Fruit fly (Drosophila melanogaster) whole organism, embryonic: Measurements from ENCODE around the gene Sema5c.
A peak's percentile ranks its signal among the peaks of the same experiment; 100 is the strongest.

Source experiments
- Adf1 ChIP-seq: fragments of 200-800 bp; sonication (Bioruptor generic); IDR thresholded peaks from 2 replicates; pipeline ENCODE4 v1.3.6; 2022; ENCODE audit warnings: missing biosample characterization, missing genetic modification characterization
- Antp ChIP-seq: fragments of 200-800 bp; sonication (Bioruptor generic); optimal IDR thresholded peaks from 3 replicates; lab custom pipeline; 2016; ENCODE audit warnings: missing biosample characterization, missing genetic modification characterization
- CG11247 ChIP-seq: fragments of 200-800 bp; sonication (Bioruptor generic); IDR thresholded peaks from 2 replicates; pipeline ENCODE4 v1.3.6; 2022; ENCODE audit warnings: missing biosample characterization, missing genetic modification characterization
- CG11695 ChIP-seq: fragments of 200-800 bp; sonication (Bioruptor generic); IDR thresholded peaks from 3 replicates; pipeline ENCODE4 v1.3.6; 2022; ENCODE audit warnings: missing biosample characterization, missing genetic modification characterization
- CG12104 ChIP-seq: fragments of 200-800 bp; sonication (Bioruptor generic); optimal IDR thresholded peaks from 3 replicates; lab custom pipeline; 2016; ENCODE audit warnings: missing biosample characterization, missing genetic modification characterization
- CG12769 ChIP-seq: fragments of 200-800 bp; sonication (Bioruptor generic); optimal IDR thresholded peaks from 2 replicates; lab custom pipeline; 2019; ENCODE audit warnings: missing biosample characterization, mild to moderate bottlenecking, missing genetic modification characterization, moderate library complexity
- CG15073 ChIP-seq: fragments of 200-800 bp; sonication (Bioruptor generic); optimal IDR thresholded peaks from 2 replicates; lab custom pipeline; 2016; ENCODE audit warnings: missing biosample characterization, missing genetic modification characterization
- CG17829 ChIP-seq: fragments of 200-800 bp; optimal IDR thresholded peaks from 2 replicates; lab custom pipeline; 2019; ENCODE audit warnings: missing biosample characterization, mild to moderate bottlenecking, missing genetic modification characterization, moderate library complexity
- CG1792 ChIP-seq: fragments of 200-800 bp; sonication (Bioruptor generic); optimal IDR thresholded peaks from 2 replicates; lab custom pipeline; 2016; ENCODE audit warnings: missing biosample characterization, missing genetic modification characterization
- CG18599 ChIP-seq: fragments of 200-800 bp; sonication (Bioruptor generic); optimal IDR thresholded peaks from 3 replicates; lab custom pipeline; 2017; ENCODE audit warnings: missing biosample characterization, missing genetic modification characterization, mild to moderate bottlenecking, moderate library complexity, missing genetic modification reagents
- CG18764 ChIP-seq: fragments of 200-800 bp; sonication (Bioruptor generic); optimal IDR thresholded peaks from 3 replicates; lab custom pipeline; 2016; ENCODE audit warnings: missing biosample characterization, missing genetic modification characterization
- CG2120 ChIP-seq: fragments of 200-800 bp; sonication (Bioruptor generic); optimal IDR thresholded peaks from 3 replicates; lab custom pipeline; 2016; ENCODE audit warnings: missing biosample characterization, missing genetic modification characterization
- CG2875 ChIP-seq: fragments of 200-800 bp; sonication (Bioruptor generic); optimal IDR thresholded peaks from 2 replicates; lab custom pipeline; 2017; ENCODE audit warnings: missing biosample characterization, mild to moderate bottlenecking, missing genetic modification characterization, missing genetic modification reagents
- CG33557 ChIP-seq: fragments of 200-800 bp; sonication (Bioruptor generic); optimal IDR thresholded peaks from 2 replicates; lab custom pipeline; 2019; ENCODE audit warnings: missing biosample characterization, mild to moderate bottlenecking, missing genetic modification characterization, moderate library complexity
- CG34224 ChIP-seq: fragments of 200-800 bp; sonication (Bioruptor generic); IDR thresholded peaks from 3 replicates; pipeline ENCODE4 v1.3.6; 2022; ENCODE audit warnings: missing biosample characterization, missing genetic modification characterization; ENCODE audit not compliant: partially characterized antibody
- CG3726 ChIP-seq: fragments of 200-800 bp; sonication (Bioruptor generic); IDR thresholded peaks from 3 replicates; pipeline ENCODE4, ENCODE4 v1.3.6; 2022; ENCODE audit warnings: missing biosample characterization, missing genetic modification characterization
- CG7987 ChIP-seq: fragments of 200-800 bp; sonication (Bioruptor generic); optimal IDR thresholded peaks from 2 replicates; lab custom pipeline; 2018; ENCODE audit warnings: missing biosample characterization, mild to moderate bottlenecking, missing genetic modification characterization, moderate library complexity
- CTCF ChIP-seq: fragments of 200-800 bp; sonication (Bioruptor generic); optimal IDR thresholded peaks from 2 replicates; lab custom pipeline; 2017; ENCODE audit warnings: missing biosample characterization, mild to moderate bottlenecking, missing genetic modification characterization, moderate library complexity
- Dll ChIP-seq: fragments of 200-800 bp; sonication (Bioruptor generic); IDR thresholded peaks from 4 replicates; pipeline ENCODE4 v1.3.6; 2022; ENCODE audit warnings: missing biosample characterization, missing genetic modification characterization; ENCODE audit not compliant: partially characterized antibody
- Hr39 ChIP-seq: fragments of >200 bp; optimal IDR thresholded peaks from 2 replicates; lab custom pipeline; 2017
- Max ChIP-seq: fragments of 200-800 bp; sonication (Bioruptor generic); optimal IDR thresholded peaks from 2 replicates; lab custom pipeline; 2016; ENCODE audit warnings: missing biosample characterization, mild to moderate bottlenecking, missing genetic modification characterization
- Meics ChIP-seq: fragments of 200-800 bp; sonication (Bioruptor generic); optimal IDR thresholded peaks from 2 replicates; lab custom pipeline; 2017; ENCODE audit warnings: missing biosample characterization, mild to moderate bottlenecking, missing genetic modification characterization
- Mrtf ChIP-seq: fragments of 200-800 bp; sonication (Bioruptor generic); IDR thresholded peaks from 3 replicates; pipeline ENCODE4 v1.3.6; 2022; ENCODE audit warnings: missing biosample characterization, missing genetic modification characterization
- NFAT ChIP-seq: fragments of 200-800 bp; sonication (Bioruptor generic); IDR thresholded peaks from 2 replicates; pipeline ENCODE4 v1.3.6; 2022; ENCODE audit warnings: missing biosample characterization, missing genetic modification characterization
- Rfx ChIP-seq: fragments of 200-800 bp; sonication (Bioruptor generic); IDR thresholded peaks from 2 replicates; pipeline ENCODE4 v1.3.6; 2022; ENCODE audit warnings: missing biosample characterization, missing genetic modification characterization
- Rx ChIP-seq: fragments of 200-800 bp; sonication (Bioruptor generic); IDR thresholded peaks from 2 replicates; pipeline ENCODE4 v1.3.6; 2022; ENCODE audit warnings: missing biosample characterization, missing genetic modification characterization
- Side ChIP-seq: fragments of 200-800 bp; sonication (Bioruptor generic); optimal IDR thresholded peaks from 2 replicates; lab custom pipeline; 2016; ENCODE audit warnings: missing biosample characterization, missing genetic modification characterization
- Sry-δ ChIP-seq: fragments of 200-800 bp; sonication (Bioruptor generic); optimal IDR thresholded peaks from 2 replicates; lab custom pipeline; 2016; ENCODE audit warnings: missing biosample characterization, missing genetic modification characterization
- Ssrp ChIP-seq: fragments of 200-800 bp; sonication (Bioruptor generic); optimal IDR thresholded peaks from 2 replicates; lab custom pipeline; 2018; ENCODE audit warnings: missing biosample characterization, mild to moderate bottlenecking, missing genetic modification characterization, moderate library complexity
- TFAM ChIP-seq: fragments of 200-800 bp; sonication (Bioruptor generic); optimal IDR thresholded peaks from 2 replicates; lab custom pipeline; 2017; ENCODE audit warnings: missing biosample characterization, missing genetic modification characterization, inconsistent platforms
- Vsx1 ChIP-seq: fragments of 200-800 bp; sonication (Bioruptor generic); optimal IDR thresholded peaks from 2 replicates; lab custom pipeline; 2017; ENCODE audit warnings: missing biosample characterization, mild to moderate bottlenecking, missing genetic modification characterization, missing genetic modification reagents
- chm ChIP-seq: fragments of 200-800 bp; sonication (Bioruptor generic); IDR thresholded peaks from 2 replicates; pipeline ENCODE4 v1.3.6; 2022; ENCODE audit warnings: missing biosample characterization, missing genetic modification characterization
- danr ChIP-seq: fragments of 200-800 bp; sonication (Bioruptor generic); IDR thresholded peaks from 2 replicates; pipeline ENCODE4 v1.3.6; 2022; ENCODE audit warnings: missing biosample characterization, missing genetic modification characterization
- gcm2 ChIP-seq: fragments of 200-800 bp; sonication (Bioruptor generic); optimal IDR thresholded peaks from 2 replicates; lab custom pipeline; 2016; ENCODE audit warnings: missing biosample characterization, missing genetic modification characterization
- klu ChIP-seq: fragments of 200-800 bp; sonication (Bioruptor generic); IDR thresholded peaks from 2 replicates; pipeline ENCODE4 v1.3.6; 2022; ENCODE audit warnings: missing biosample characterization, missing genetic modification characterization
- lov ChIP-seq, 2 experiments: fragments of 200-800 bp in 1 of 2; fragments of >200 bp in 1 of 2; sonication (Bioruptor generic) in 1 of 2; IDR thresholded peaks in 1 of 2; optimal IDR thresholded peaks in 1 of 2; 2 replicates in 1 of 2; 3 replicates in 1 of 2; pipeline versions ENCODE4 v1.3.6 to Lab custom; 2017 to 2022; ENCODE audit warnings: missing biosample characterization in 1 of 2, missing genetic modification characterization in 1 of 2
- p53 ChIP-seq: fragments of 200-800 bp; sonication (Bioruptor generic); optimal IDR thresholded peaks from 2 replicates; lab custom pipeline; 2016; ENCODE audit warnings: missing biosample characterization, missing genetic modification characterization
- ro ChIP-seq: fragments of 200-800 bp; sonication (Bioruptor generic); IDR thresholded peaks from 2 replicates; pipeline ENCODE4 v1.3.6; 2022; ENCODE audit warnings: missing biosample characterization, missing genetic modification characterization
- run ChIP-seq: fragments of 200-800 bp; sonication (Bioruptor generic); optimal IDR thresholded peaks from 3 replicates; lab custom pipeline; 2018; ENCODE audit warnings: missing biosample characterization, mild to moderate bottlenecking, missing genetic modification characterization
- stc ChIP-seq: fragments of 200-800 bp; sonication (Bioruptor generic); IDR thresholded peaks from 2 replicates; pipeline ENCODE4 v1.3.6; 2022; ENCODE audit warnings: missing biosample characterization, missing genetic modification characterization
- tgo ChIP-seq: fragments of 200-800 bp; sonication (Bioruptor generic); IDR thresholded peaks from 3 replicates; pipeline ENCODE4 v1.3.6; 2022; ENCODE audit warnings: missing biosample characterization, missing genetic modification characterization
- tio ChIP-seq: fragments of 200-800 bp; sonication (Bioruptor generic); optimal IDR thresholded peaks from 2 replicates; lab custom pipeline; 2017; ENCODE audit warnings: missing biosample characterization, missing genetic modification characterization, inconsistent platforms
- tll ChIP-seq, 2 experiments: fragments of 200-800 bp in 1 of 2; fragments of >200 bp in 1 of 2; sonication (Bioruptor generic) in 1 of 2; optimal IDR thresholded peaks; 2 replicates each; lab custom pipeline; 2017 to 2019; ENCODE audit warnings: missing biosample characterization in 2 of 2, missing genetic modification characterization in 2 of 2, mild to moderate bottlenecking in 1 of 2, moderate library complexity in 1 of 2
- twi ChIP-seq: fragments of 200-800 bp; optimal IDR thresholded peaks from 2 replicates; lab custom pipeline; 2019; ENCODE audit warnings: missing biosample characterization, mild to moderate bottlenecking, missing genetic modification characterization, moderate library complexity
- wek ChIP-seq: fragments of 200-800 bp; sonication (Bioruptor generic); optimal IDR thresholded peaks from 3 replicates; lab custom pipeline; 2018; ENCODE audit warnings: missing biosample characterization, mild to moderate bottlenecking, missing genetic modification characterization, moderate library complexity
- zen ChIP-seq: fragments of 200-800 bp; sonication (Bioruptor generic); optimal IDR thresholded peaks from 3 replicates; lab custom pipeline; 2018; ENCODE audit warnings: missing biosample characterization, mild to moderate bottlenecking, missing genetic modification characterization, moderate library complexity
- zen2 ChIP-seq: fragments of 200-800 bp; sonication (Bioruptor generic); IDR thresholded peaks from 3 replicates; pipeline ENCODE4 v1.3.6; 2022; ENCODE audit warnings: missing biosample characterization, missing genetic modification characterization; ENCODE audit not compliant: partially characterized antibody
- zfh1 ChIP-seq: fragments of 200-800 bp; sonication (Bioruptor generic); IDR thresholded peaks from 3 replicates; pipeline ENCODE4 v1.3.6; 2022; ENCODE audit warnings: missing biosample characterization, missing genetic modification characterization

Gene Sema5c

DNA sequence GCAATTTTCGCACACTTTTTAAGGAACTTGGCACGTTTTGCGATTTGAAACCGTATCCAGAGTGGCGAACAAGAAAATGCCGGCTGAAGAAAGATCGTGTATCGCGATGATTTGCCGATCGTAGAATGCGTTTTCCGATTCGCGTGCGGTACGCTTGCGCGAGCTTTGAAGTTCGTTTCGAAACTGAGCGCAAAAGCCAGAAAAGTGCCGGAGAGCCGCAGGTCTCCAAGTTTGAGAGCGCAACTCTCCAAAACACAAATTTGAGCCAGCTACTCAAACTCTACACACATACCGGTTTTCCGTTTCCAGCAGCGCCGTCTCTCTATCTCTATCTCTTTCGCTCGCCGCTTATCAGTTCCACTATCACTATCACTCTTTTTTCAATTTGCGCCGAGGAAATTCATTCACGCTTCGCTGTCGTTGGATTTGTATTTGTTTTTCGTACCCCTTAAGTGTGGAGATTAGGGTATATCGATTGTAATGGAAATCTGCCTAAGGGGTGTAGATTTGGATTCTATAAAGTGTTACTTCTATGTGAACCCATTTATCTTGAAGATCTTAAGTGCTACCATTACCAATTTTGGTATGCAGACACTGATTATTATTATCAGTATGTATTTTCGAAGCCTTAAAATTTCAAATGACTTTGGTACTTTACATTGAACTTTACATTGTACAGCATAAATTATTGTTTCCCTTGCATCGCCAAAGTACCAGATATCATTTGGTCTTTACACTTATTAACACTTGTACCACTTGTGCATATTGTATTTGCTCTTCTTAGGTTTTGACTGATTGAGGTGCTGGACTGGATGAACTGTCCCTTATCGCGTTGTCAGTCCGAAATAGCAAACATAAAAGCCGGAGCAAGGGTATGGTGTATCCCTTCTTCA, 25.1 kb downstream of the Sema5c start (continued):
- peak in 1 of 2 experiments; percentile 68 for TF ChIP-seq tll (GFP tag; optimal IDR thresholded peaks at IDR 0.05; lab: Kevin White, UChicago)
- TF ChIP-seq Hr39 (lab: Kevin White, UChicago): no peak
- TF ChIP-seq CG15073: no peak
- TF ChIP-seq CG7987 (GFP tag; lab: Kevin White, UChicago): peak; percentile 32
- peak; percentile 37 for TF ChIP-seq Sry-δ (GFP tag; lab: Kevin White, UChicago)
- TF ChIP-seq zen (tag; lab: Kevin White, UChicago): peak; percentile 44
- no peak; the same call in 1 of the 3 replicates for TF ChIP-seq CG11695 (GFP tag; lab: Robert Waterston, UW)
- peak; percentile 75 for TF ChIP-seq tio (GFP tag; lab: Kevin White, UChicago)
- TF ChIP-seq Ssrp: peak; percentile 68
- TF ChIP-seq twi (tag; lab: Kevin White, UChicago): peak; percentile 16
- TF ChIP-seq Antp (GFP tag; lab: Kevin White, UChicago): peak; percentile 66
- peak; percentile 54 for TF ChIP-seq run (tag; lab: Kevin White, UChicago)
- peak; percentile 65 for TF ChIP-seq CG2875 (GFP tag; lab: Kevin White, UChicago)
- TF ChIP-seq CG12104 (GFP tag; lab: Kevin White, UChicago): peak; percentile 72
- TF ChIP-seq CG12769 (tag; lab: Kevin White, UChicago): peak; percentile 13
- peak; percentile 61 for TF ChIP-seq Rfx
- peak; percentile 60; the same call in 2 of the 3 replicates for TF ChIP-seq tgo (GFP tag; lab: Robert Waterston, UW)
- TF ChIP-seq Mrtf (GFP tag; lab: Robert Waterston, UW): peak; percentile 54; the same call in 1 of the 3 replicates
- peak; percentile 45; the same call in 1 of the 4 replicates for TF ChIP-seq Dll (GFP tag; lab: Robert Waterston, UW)
- TF ChIP-seq NFAT (GFP tag; lab: Robert Waterston, UW): no peak
- TF ChIP-seq CG34224 (GFP tag; lab: Robert Waterston, UW): peak; percentile 42; the same call in 1 of the 3 replicates
- TF ChIP-seq lov (optimal IDR thresholded peaks at IDR 0.05; lab: Kevin White, UChicago): no peak
- no peak for TF ChIP-seq lov (GFP tag; IDR thresholded peaks at IDR 0.05; lab: Robert Waterston, UW)
- TF ChIP-seq CG18764 (GFP tag; lab: Kevin White, UChicago): peak; percentile 65
- TF ChIP-seq danr (GFP tag; lab: Robert Waterston, UW): peak; percentile 48; the same call in 1 of the 2 replicates
- peak; percentile 24 for TF ChIP-seq gcm2 (GFP tag; lab: Kevin White, UChicago)
- peak; percentile 74 for TF ChIP-seq chm (GFP tag; lab: Robert Waterston, UW)
- peak; percentile 60; the same call in 1 of the 3 replicates for TF ChIP-seq CG3726 (GFP tag; lab: Robert Waterston, UW)
- peak; percentile 37 for TF ChIP-seq CG17829
- TF ChIP-seq klu (GFP tag; lab: Robert Waterston, UW): 0 out of 2 replicates have a peak, but pooled peaks have one; percentile 12
- TF ChIP-seq CG1792 (GFP tag; lab: Kevin White, UChicago): peak; percentile 72
- TF ChIP-seq zen2: peak; percentile 33; the same call in 2 of the 3 replicates
- peak; percentile 57 for TF ChIP-seq Vsx1 (GFP tag; lab: Kevin White, UChicago)
- peak; percentile 55 for TF ChIP-seq Adf1
- peak; percentile 81 for TF ChIP-seq CG18599 (GFP tag; lab: Kevin White, UChicago)
- peak; percentile 66 for TF ChIP-seq Meics
- peak; percentile 61 for TF ChIP-seq Side (GFP tag; lab: Kevin White, UChicago)
- no peak for TF ChIP-seq CG11247 (GFP tag; lab: Robert Waterston, UW)
- TF ChIP-seq CTCF (GFP tag; lab: Kevin White, UChicago): no peak
- peak; percentile 16 for TF ChIP-seq p53 (GFP tag; lab: Kevin White, UChicago)
- TF ChIP-seq Rx (GFP tag; lab: Robert Waterston, UW): peak; percentile 47
- TF ChIP-seq zfh1 (GFP tag; lab: Robert Waterston, UW): peak; percentile 41; the same call in 2 of the 3 replicates
- TF ChIP-seq Max: peak; percentile 69
- TF ChIP-seq ro (GFP tag; lab: Robert Waterston, UW): peak; percentile 33; the same call in 1 of the 2 replicates
- no peak for TF ChIP-seq TFAM (GFP tag; lab: Kevin White, UChicago)
- TF ChIP-seq CG33557: no peak
- TF ChIP-seq CG2120 (GFP tag; lab: Kevin White, UChicago): peak; percentile 74
- TF ChIP-seq stc (GFP tag; lab: Robert Waterston, UW): peak; percentile 34
- no peak for TF ChIP-seq wek (GFP tag; lab: Kevin White, UChicago)
